Fruit fly (Drosophila melanogaster) whole organism: ENCODE results near the gene CG11317.

ENCODE experiments used
- pan ChIP-seq: fragments of >200 bp; optimal IDR thresholded peaks from 2 replicates; lab custom pipeline; 2017
- psq ChIP-seq: fragments of >200 bp; optimal IDR thresholded peaks from 2 replicates; lab custom pipeline; 2017

DNA sequence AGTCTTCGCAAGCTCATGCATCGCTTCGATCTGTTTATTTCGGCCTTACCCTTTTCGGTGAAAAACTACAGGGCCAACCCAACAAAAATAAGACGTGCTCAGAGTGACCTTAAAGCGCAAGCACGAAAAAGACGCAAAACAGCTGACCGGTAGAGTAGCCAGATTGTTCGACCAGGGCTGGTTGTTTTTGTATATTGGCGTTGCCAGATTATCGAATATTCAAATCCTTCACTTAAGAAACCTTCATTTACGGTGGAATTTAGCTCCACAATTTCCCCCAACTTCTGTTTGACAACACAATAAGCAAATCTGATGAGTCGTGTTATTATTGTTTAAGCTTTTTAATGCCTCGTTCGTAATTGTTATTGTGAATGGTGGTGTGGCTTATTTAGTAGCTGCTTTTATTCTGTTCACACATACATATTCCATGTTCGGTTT is 43.3 kb downstream of the CG11317 start, which contains the start of gene Chchd3:
- TF ChIP-seq psq (lab: Kevin White, UChicago), result no peak
- TF ChIP-seq pan (lab: Kevin White, UChicago), result no peak
